Worm (Caenorhabditis elegans): Measurements from ENCODE around the gene cab-1.

DNA sequence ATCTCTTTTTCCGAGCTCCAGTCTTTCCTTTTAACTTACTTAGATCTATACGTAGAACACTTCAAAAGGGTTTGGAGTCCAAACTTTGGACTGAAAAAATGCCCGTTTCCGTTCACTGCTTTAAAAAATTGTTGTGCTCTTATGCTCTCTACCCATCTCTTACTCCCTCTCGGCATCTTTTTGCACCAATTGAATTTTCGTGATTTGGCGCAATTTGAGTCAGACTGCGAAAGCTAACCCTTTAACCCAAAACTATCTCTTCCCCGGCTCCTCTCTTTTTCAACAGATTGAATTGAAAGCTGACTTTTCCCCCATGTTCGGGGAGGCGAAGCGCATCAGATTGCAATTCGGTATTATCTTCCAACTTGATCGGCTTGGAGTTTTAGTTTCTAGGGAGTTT is 39.5 kb upstream of the cab-1 start:
- TF ChIP-seq alr-1 (tag; optimal IDR thresholded peaks at IDR 0.05; ENCODE audit: borderline replicate concordance): no peak
- no peak for TF ChIP-seq elt-3 (tag; optimal IDR thresholded peaks at IDR 0.05)
- no peak for TF ChIP-seq zag-1 (tag; optimal IDR thresholded peaks at IDR 0.05)

All from whole organism, L1 larva.